Fruit fly (Drosophila melanogaster) whole organism, pupa: Measurements from ENCODE around the gene CG34171.

Experiments used
- CG10348 ChIP-seq: fragments of 200-800 bp; sonication (Bioruptor generic); IDR thresholded peaks from 2 replicates; pipeline ENCODE4 v1.3.6; 2022; ENCODE audit warnings: missing biosample characterization, missing genetic modification characterization
- CG12605 ChIP-seq: fragments of 200-800 bp; sonication (Bioruptor generic); IDR thresholded peaks from 2 replicates; pipeline ENCODE4 v1.3.6; 2022; ENCODE audit warnings: missing biosample characterization, missing genetic modification characterization
- CG13204 ChIP-seq: fragments of 200-800 bp; sonication (Bioruptor generic); optimal IDR thresholded peaks from 2 replicates; lab custom pipeline; 2018; ENCODE audit warnings: missing biosample characterization, mild to moderate bottlenecking, missing genetic modification characterization, moderate library complexity
- CG14655 ChIP-seq: fragments of 200-800 bp; sonication (Bioruptor generic); optimal IDR thresholded peaks from 3 replicates; lab custom pipeline; 2017; ENCODE audit warnings: mild to moderate bottlenecking, missing biosample characterization, missing genetic modification reagents, missing genetic modification characterization
- CG15710 ChIP-seq: fragments of 200-800 bp; sonication (Bioruptor generic); optimal IDR thresholded peaks from 2 replicates; lab custom pipeline; 2018; ENCODE audit warnings: missing biosample characterization, mild to moderate bottlenecking, missing genetic modification characterization, moderate library complexity
- CG17806 ChIP-seq: fragments of 200-800 bp; sonication (Bioruptor generic); optimal IDR thresholded peaks from 2 replicates; lab custom pipeline; 2018; ENCODE audit warnings: missing biosample characterization, mild to moderate bottlenecking, missing genetic modification characterization, moderate library complexity
- CG32121 ChIP-seq: fragments of 200-800 bp; sonication (Bioruptor generic); IDR thresholded peaks from 2 replicates; pipeline ENCODE4 v1.3.6; 2022; ENCODE audit warnings: missing biosample characterization, missing genetic modification characterization
- CG34367 ChIP-seq: fragments of 200-800 bp; sonication (Bioruptor generic); optimal IDR thresholded peaks from 2 replicates; lab custom pipeline; 2018; ENCODE audit warnings: missing biosample characterization, mild to moderate bottlenecking, missing genetic modification characterization
- CG4496 ChIP-seq: fragments of 200-800 bp; sonication (Bioruptor generic); IDR thresholded peaks from 3 replicates; pipeline ENCODE4 v1.3.6; 2022; ENCODE audit warnings: missing biosample characterization, missing genetic modification characterization
- CG8159 ChIP-seq: fragments of 200-800 bp; sonication (Bioruptor generic); optimal IDR thresholded peaks from 3 replicates; lab custom pipeline; 2018; ENCODE audit warnings: missing biosample characterization, mild to moderate bottlenecking, missing genetic modification characterization, moderate library complexity
- CG8301 ChIP-seq: fragments of 200-800 bp; sonication (Bioruptor generic); optimal IDR thresholded peaks from 2 replicates; lab custom pipeline; 2018; ENCODE audit warnings: missing biosample characterization, mild to moderate bottlenecking, missing genetic modification characterization
- CG9948 ChIP-seq: fragments of 200-800 bp; sonication (Bioruptor generic); optimal IDR thresholded peaks from 2 replicates; lab custom pipeline; 2018; ENCODE audit warnings: missing biosample characterization, mild to moderate bottlenecking, missing genetic modification characterization, moderate library complexity
- D1 ChIP-seq: fragments of 200-800 bp; sonication (Bioruptor generic); optimal IDR thresholded peaks from 2 replicates; lab custom pipeline; 2018; ENCODE audit warnings: missing biosample characterization, mild to moderate bottlenecking, missing genetic modification characterization, moderate library complexity
- EcR ChIP-seq: fragments of 200-800 bp; sonication (Bioruptor generic); optimal IDR thresholded peaks from 3 replicates; lab custom pipeline; 2019; ENCODE audit warnings: missing biosample characterization, missing genetic modification characterization, mild to moderate bottlenecking, moderate library complexity, missing genetic modification reagents
- Ets98B ChIP-seq: fragments of 200-800 bp; sonication (Bioruptor generic); IDR thresholded peaks from 2 replicates; pipeline ENCODE4 v1.3.6; 2022; ENCODE audit warnings: missing biosample characterization, missing genetic modification characterization
- Pif1A ChIP-seq: fragments of 200-800 bp; sonication (Bioruptor generic); optimal IDR thresholded peaks from 3 replicates; lab custom pipeline; 2016; ENCODE audit warnings: missing biosample characterization, missing genetic modification characterization
- Pif1B ChIP-seq: fragments of 200-800 bp; sonication (Bioruptor generic); optimal IDR thresholded peaks from 3 replicates; lab custom pipeline; 2016; ENCODE audit warnings: missing biosample characterization, missing genetic modification characterization
- Snoo ChIP-seq: fragments of 200-800 bp; sonication (Bioruptor generic); optimal IDR thresholded peaks from 3 replicates; lab custom pipeline; 2017; ENCODE audit warnings: missing biosample characterization, mild to moderate bottlenecking, missing genetic modification characterization, inconsistent platforms
- fd96Ca ChIP-seq: fragments of 200-800 bp; sonication (Bioruptor generic); IDR thresholded peaks from 3 replicates; pipeline ENCODE4 v1.3.6; 2022; ENCODE audit warnings: missing biosample characterization, missing genetic modification characterization
- gl ChIP-seq: fragments of 200-800 bp; sonication (Bioruptor generic); optimal IDR thresholded peaks from 2 replicates; lab custom pipeline; 2018; ENCODE audit warnings: missing biosample characterization, mild to moderate bottlenecking, missing genetic modification characterization

CG34171 gene

dm6 chr2L:18387749-18388148, 9.4 kb downstream of the CG34171 start:
- TF ChIP-seq CG32121: no peak
- no peak for TF ChIP-seq Pif1A
- no peak for TF ChIP-seq CG12605 (GFP tag; lab: Robert Waterston, UW)
- no peak for TF ChIP-seq CG15710 (tag; lab: Kevin White, UChicago)
- TF ChIP-seq Pif1B (GFP tag; lab: Kevin White, UChicago): no peak
- TF ChIP-seq CG17806 (tag; lab: Kevin White, UChicago): no peak
- no peak for TF ChIP-seq fd96Ca (GFP tag; lab: Robert Waterston, UW)
- no peak for TF ChIP-seq gl (tag; lab: Kevin White, UChicago)
- no peak for TF ChIP-seq CG8159 (tag; lab: Kevin White, UChicago)

DNA sequence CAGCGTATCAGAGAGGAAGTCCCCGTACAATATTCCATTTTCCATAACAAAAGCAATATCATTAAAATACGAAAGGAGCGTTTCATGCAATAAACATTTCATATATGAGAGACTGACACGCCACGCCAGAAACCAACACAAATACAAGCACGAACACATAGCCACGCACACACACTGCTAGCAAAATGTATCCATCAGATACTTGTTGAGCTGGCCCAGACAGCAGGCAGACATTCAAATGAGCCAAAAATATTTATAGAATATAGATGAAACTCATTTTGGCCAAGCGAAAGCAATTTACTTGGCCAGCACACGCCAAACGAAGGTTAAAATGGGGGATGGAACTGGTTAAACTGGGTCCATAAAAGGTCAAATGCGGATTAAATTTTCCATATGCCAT, 11.6 kb downstream of the CG34171 start:
- TF ChIP-seq CG8301 (tag; lab: Kevin White, UChicago) (no peak), fd96Ca (GFP tag; lab: Robert Waterston, UW) (no peak), CG14655 (GFP tag; lab: Kevin White, UChicago) (no peak), CG9948 (tag; lab: Kevin White, UChicago) (no peak), CG13204 (no peak), Snoo (tag; lab: Kevin White, UChicago) (no peak), Pif1A (no peak), CG34367 (tag; lab: Kevin White, UChicago) (no peak), EcR (no peak), CG12605 (GFP tag; lab: Robert Waterston, UW) (no peak), CG17806 (tag; lab: Kevin White, UChicago) (no peak), CG32121 (no peak), Pif1B (GFP tag; lab: Kevin White, UChicago) (no peak), gl (tag; lab: Kevin White, UChicago) (no peak), CG10348 (GFP tag; lab: Robert Waterston, UW) (no peak), CG8159 (tag; lab: Kevin White, UChicago) (no peak), CG15710 (tag; lab: Kevin White, UChicago) (no peak), D1 (no peak), CG4496 (GFP tag; lab: Robert Waterston, UW) (no peak)

dm6 chr2L:18395274-18395823, 17.0 kb downstream of the CG34171 start:
- TF ChIP-seq fd96Ca (GFP tag; lab: Robert Waterston, UW): no peak
- TF ChIP-seq CG17806 (tag; lab: Kevin White, UChicago): no peak
- TF ChIP-seq gl (tag; lab: Kevin White, UChicago): no peak
- no peak for TF ChIP-seq CG10348 (GFP tag; lab: Robert Waterston, UW)
- no peak for TF ChIP-seq Pif1A
- no peak for TF ChIP-seq CG13204
- no peak for TF ChIP-seq Ets98B
- no peak for TF ChIP-seq CG14655 (GFP tag; lab: Kevin White, UChicago)
- no peak for TF ChIP-seq CG34367 (tag; lab: Kevin White, UChicago)
- TF ChIP-seq CG32121: no peak
- TF ChIP-seq Snoo (tag; lab: Kevin White, UChicago): no peak
